Fruit fly (Drosophila melanogaster): ENCODE measurements around the gene CG7546.

dm6 chr3L:7519219-7519618 is 8.4 kb downstream of the CG7546 start:
- TF ChIP-seq psq (optimal IDR thresholded peaks at IDR 0.05): no peak
- no peak for TF ChIP-seq Sin3A (optimal IDR thresholded peaks at IDR 0.05)
- no peak for TF ChIP-seq ttk (optimal IDR thresholded peaks at IDR 0.05)
- no peak for TF ChIP-seq insv (optimal IDR thresholded peaks at IDR 0.05)
